Worm (Caenorhabditis elegans): ENCODE measurements around the gene elt-2.

The elt-2 gene

DNA sequence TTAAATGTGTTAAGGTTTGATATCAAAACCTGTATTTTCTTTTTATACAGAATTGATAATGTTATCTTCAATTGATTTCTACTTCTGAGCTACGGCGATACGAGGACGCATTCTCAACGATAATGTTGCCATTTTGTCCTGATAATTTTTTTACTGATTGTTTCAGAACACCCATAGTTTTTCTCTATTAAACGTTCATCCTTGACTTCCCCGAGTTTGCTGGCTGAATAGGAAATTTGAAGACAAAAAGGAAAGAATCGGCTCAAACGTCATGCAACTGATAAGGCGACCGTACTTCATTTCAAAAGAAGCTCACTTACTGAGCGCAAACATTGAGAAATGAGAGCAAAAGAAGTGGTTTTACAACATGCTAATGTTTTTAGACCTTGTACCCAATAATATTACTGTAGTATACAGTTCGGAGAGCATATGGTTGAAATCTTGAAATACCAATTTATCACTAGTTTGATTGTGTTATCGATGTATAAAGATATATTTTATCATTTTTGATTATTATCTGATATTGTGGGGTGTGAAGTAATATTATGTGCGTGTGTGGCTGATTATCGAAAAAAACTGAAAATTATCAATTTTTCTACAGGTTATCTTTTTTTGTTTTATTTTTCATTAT, 1.8 kb upstream of the elt-2 start:
- TF ChIP-seq lin-39 (tag; optimal IDR thresholded peaks at IDR 0.05) (no peak), jun-1 (tag; optimal IDR thresholded peaks at IDR 0.05) (peak; percentile 48), egl-27 (tag; optimal IDR thresholded peaks at IDR 0.05) (no peak), pqm-1 (tag; optimal IDR thresholded peaks at IDR 0.05) (peak; percentile 64)

DNA sequence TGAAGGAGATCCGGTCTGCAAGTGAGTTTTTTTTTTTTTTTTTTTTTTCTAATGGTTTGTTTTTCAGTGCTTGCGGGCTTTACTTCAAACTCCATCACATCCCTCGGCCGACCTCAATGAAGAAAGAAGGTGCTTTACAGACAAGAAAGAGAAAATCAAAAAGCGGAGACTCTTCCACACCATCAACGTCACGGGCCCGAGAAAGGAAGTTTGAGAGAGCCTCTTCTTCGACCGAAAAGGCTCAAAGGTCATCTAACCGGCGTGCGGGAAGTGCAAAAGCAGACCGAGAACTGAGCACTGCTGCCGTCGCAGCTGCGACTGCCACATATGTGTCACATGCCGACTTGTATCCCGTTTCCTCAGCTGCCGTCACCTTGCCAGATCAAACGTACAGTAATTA, 1.2 kb downstream of the elt-2 start:
- TF ChIP-seq nhr-76 (tag; optimal IDR thresholded peaks at IDR 0.05) (no peak), lin-15B (tag; optimal IDR thresholded peaks at IDR 0.05) (no peak), nhr-25 (tag; optimal IDR thresholded peaks at IDR 0.05) (no peak), egl-5 (tag; optimal IDR thresholded peaks at IDR 0.05) (no peak), eor-1 (tag; optimal IDR thresholded peaks at IDR 0.05) (no peak), ceh-28 (tag; optimal IDR thresholded peaks at IDR 0.05) (no peak), lin-39 (tag; optimal IDR thresholded peaks at IDR 0.05) (no peak), ceh-9 (tag; optimal IDR thresholded peaks at IDR 0.05) (no peak), nhr-28 (tag; optimal IDR thresholded peaks at IDR 0.05) (no peak)

DNA sequence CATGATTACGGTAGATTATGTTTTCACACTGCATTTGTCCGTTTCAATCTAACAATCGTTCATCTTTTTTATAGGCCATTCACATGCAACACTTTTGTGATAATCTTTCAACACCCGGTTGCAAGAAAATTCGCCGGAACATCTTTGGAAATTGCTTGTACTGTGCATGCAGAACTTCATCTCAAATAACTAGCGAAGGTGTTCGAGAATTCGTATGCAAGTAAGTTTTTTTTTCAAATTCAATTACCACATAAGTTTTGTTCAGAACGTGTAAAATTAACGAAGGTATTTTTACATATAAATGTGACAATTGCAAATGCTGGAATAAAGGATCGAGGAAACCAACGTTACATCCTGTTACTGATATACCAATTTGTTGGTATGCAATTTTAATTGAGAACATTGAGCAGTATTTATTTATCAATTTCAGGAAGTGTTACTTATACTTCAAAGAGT, 4.3 kb downstream of the elt-2 start, which contains the start of gene C33D3.3:
Gene C33D3.3 (plus strand): TSS at position 51 of the 456 bp plus-strand sequence.
- TF ChIP-seq ZK546.5 (tag; optimal IDR thresholded peaks at IDR 0.05) (no peak), egl-27 (tag; optimal IDR thresholded peaks at IDR 0.05) (no peak), nfya-1 (tag; optimal IDR thresholded peaks at IDR 0.05; ENCODE audit: insufficient read depth) (no peak)

ce11 chrX:10488763-10489162, 7.7 kb downstream of the elt-2 start, which contains the start of gene C33D3.4:
TSS of gene C33D3.4 (plus strand) at chrX:10489063.
- TF ChIP-seq lin-15B (tag; optimal IDR thresholded peaks at IDR 0.05) (no peak), nhr-25 (tag; optimal IDR thresholded peaks at IDR 0.05) (no peak)

- no peak for TF ChIP-seq nhr-43 (tag; optimal IDR thresholded peaks at IDR 0.05; ENCODE audit: poor library complexity, severe bottlenecking)
- TF ChIP-seq elt-3 (tag; optimal IDR thresholded peaks at IDR 0.05), result no peak
- TF ChIP-seq nhr-76 (tag; optimal IDR thresholded peaks at IDR 0.05), result no peak
- TF ChIP-seq nhr-77 (tag; optimal IDR thresholded peaks at IDR 0.05), result no peak
- no peak for TF ChIP-seq ceh-28 (tag; optimal IDR thresholded peaks at IDR 0.05)
- TF ChIP-seq nhr-237 (tag; optimal IDR thresholded peaks at IDR 0.05), result no peak
- no peak for TF ChIP-seq ceh-82 (tag; optimal IDR thresholded peaks at IDR 0.05)
- TF ChIP-seq R02D3.7 (tag; optimal IDR thresholded peaks at IDR 0.05), result no peak
- TF ChIP-seq ztf-11 (tag; optimal IDR thresholded peaks at IDR 0.05), result no peak
- no peak for TF ChIP-seq nhr-25 (tag; optimal IDR thresholded peaks at IDR 0.05)
- TF ChIP-seq lsy-12 (tag; optimal IDR thresholded peaks at IDR 0.05), result no peak
- TF ChIP-seq egl-27 (tag; optimal IDR thresholded peaks at IDR 0.05), result no peak
- TF ChIP-seq daf-12 (tag; optimal IDR thresholded peaks at IDR 0.05), result no peak
- no peak for TF ChIP-seq ama-1 (optimal IDR thresholded peaks at IDR 0.05)
- no peak for TF ChIP-seq skn-1 (tag; optimal IDR thresholded peaks at IDR 0.05)
- no peak for TF ChIP-seq ceh-16 (tag; optimal IDR thresholded peaks at IDR 0.05)
- TF ChIP-seq fkh-2 (tag; optimal IDR thresholded peaks at IDR 0.05), result no peak
- TF ChIP-seq egl-5 (tag; optimal IDR thresholded peaks at IDR 0.05), result no peak
- TF ChIP-seq hmg-11 (tag; optimal IDR thresholded peaks at IDR 0.05), result no peak
Measured at ce11 chrX:10491044-10491443, 10.0 kb downstream of the elt-2 start, which contains the start of gene C33D3.5. TSS of gene C33D3.5 (plus strand) at chrX:10491344.

- no peak for TF ChIP-seq egl-5 (tag; optimal IDR thresholded peaks at IDR 0.05)
- TF ChIP-seq nhr-23 (tag; optimal IDR thresholded peaks at IDR 0.05), result no peak
Measured at ce11 chrX:10491875-10492523, 11.0 kb downstream of the elt-2 start.

ce11 chrX:10499590-10499989, 18.6 kb downstream of the elt-2 start, which contains the start of gene vab-3:
TSS of gene vab-3 (plus strand) at chrX:10499890.
- peak; percentile 12 for TF ChIP-seq nfya-1 (tag; optimal IDR thresholded peaks at IDR 0.05; ENCODE audit: insufficient read depth)
- TF ChIP-seq ZK546.5 (tag; optimal IDR thresholded peaks at IDR 0.05), result no peak
- TF ChIP-seq mml-1 (tag; optimal IDR thresholded peaks at IDR 0.05), result no peak
- no peak for TF ChIP-seq nhr-67 (tag; optimal IDR thresholded peaks at IDR 0.05)
- no peak for TF ChIP-seq nhr-25 (tag; optimal IDR thresholded peaks at IDR 0.05)

All from whole organism, L3 larva.